Worm (Caenorhabditis elegans): Measurements from ENCODE around the gene F22B7.3.
A peak's percentile ranks its signal among the peaks of the same experiment; 100 is the strongest.

F22B7.3 gene

ce11 chrIII:8630833-8631232, 17.9 kb upstream of the F22B7.3 start, which contains the start of gene dnj-10:
TSS of gene dnj-10 (plus strand) at chrIII:8631165.
- TF ChIP-seq efl-1 (GFP tag; optimal IDR thresholded peaks at IDR 0.05) (peak; percentile 24), die-1 (tag; optimal IDR thresholded peaks at IDR 0.05) (no peak), pbrm-1 (GFP tag; IDR thresholded peaks at IDR 0.05) (0 out of 2 replicates have a peak, but pooled peaks have one; percentile 37), lin-54 (GFP tag; optimal IDR thresholded peaks at IDR 0.05) (peak; percentile 70), unc-62 (GFP tag; optimal IDR thresholded peaks at IDR 0.05) (no peak), ekl-4 (GFP tag; IDR thresholded peaks at IDR 0.05) (peak; percentile 37; the same call in 1 of the 2 replicates), lin-35 (GFP tag; optimal IDR thresholded peaks at IDR 0.05) (peak in 1 of 3 experiments; percentile 79), mes-4 (tag; optimal IDR thresholded peaks at IDR 0.05) (no peak), hsf-1 (GFP tag; IDR thresholded peaks at IDR 0.05) (peak; percentile 30; the same call in 1 of the 2 replicates), Y53G8AR.9 (GFP tag; conservative IDR thresholded peaks at IDR 0.05) (0 out of 2 replicates have a peak, but pooled peaks have one; percentile 24), sea-2 (GFP tag; IDR thresholded peaks at IDR 0.05) (no peak), dpl-1 (GFP tag; optimal IDR thresholded peaks at IDR 0.05) (peak; percentile 47), tbp1 (GFP tag; optimal IDR thresholded peaks at IDR 0.05) (peak; percentile 10), F33H1.4 (GFP tag; IDR thresholded peaks at IDR 0.05) (peak; percentile 20; the same call in 1 of the 2 replicates), mcd-1 (GFP tag; IDR thresholded peaks at IDR 0.05) (peak; percentile 62), snpc-3.4 (tag; optimal IDR thresholded peaks at IDR 0.05) (peak; percentile 28), Y79H2A.3 (GFP tag; conservative IDR thresholded peaks at IDR 0.05) (peak; percentile 47; the same call in 1 of the 2 replicates), hmg-1.2 (GFP tag; IDR thresholded peaks at IDR 0.05) (0 out of 2 replicates have a peak, but pooled peaks have one; percentile 31), madf-6 (GFP tag; IDR thresholded peaks at IDR 0.05) (peak; percentile 54), ztf-18 (tag; optimal IDR thresholded peaks at IDR 0.05) (peak; percentile 1), unc-130 (GFP tag; optimal IDR thresholded peaks at IDR 0.05) (no peak), attf-3 (GFP tag; conservative IDR thresholded peaks at IDR 0.05) (peak; percentile 88), attf-5 (GFP tag; optimal IDR thresholded peaks at IDR 0.05) (peak; percentile 61)

- no peak for TF ChIP-seq F10E7.11 (tag; optimal IDR thresholded peaks at IDR 0.05)
- no peak for TF ChIP-seq F22D6.2 (tag; optimal IDR thresholded peaks at IDR 0.05)
- no peak for TF ChIP-seq ztf-28 (GFP tag; IDR thresholded peaks at IDR 0.05)
- no peak for TF ChIP-seq nfya-1 (tag; optimal IDR thresholded peaks at IDR 0.05; ENCODE audit: borderline replicate concordance, insufficient read depth)
- no peak for TF ChIP-seq lin-40 (tag; optimal IDR thresholded peaks at IDR 0.05)
- TF ChIP-seq K11D2.4 (GFP tag; IDR thresholded peaks at IDR 0.05) = no peak
- no peak for TF ChIP-seq Y53F4B.3 (GFP tag; IDR thresholded peaks at IDR 0.05)
- no peak for TF ChIP-seq hlh-26 (GFP tag; conservative IDR thresholded peaks at IDR 0.05)
- TF ChIP-seq efl-1 (GFP tag; optimal IDR thresholded peaks at IDR 0.05) = no peak
- TF ChIP-seq rec-8 (tag; optimal IDR thresholded peaks at IDR 0.05) = no peak
- no peak for TF ChIP-seq snpc-4 (GFP tag; optimal IDR thresholded peaks at IDR 0.05)
- TF ChIP-seq snpc-4 (tag; optimal IDR thresholded peaks at IDR 0.05) = no peak
- TF ChIP-seq ztf-22 (GFP tag; optimal IDR thresholded peaks at IDR 0.05) = no peak
- TF ChIP-seq ceh-100 (GFP tag; IDR thresholded peaks at IDR 0.05) = no peak
- TF ChIP-seq cebp-2 (GFP tag; IDR thresholded peaks at IDR 0.05) = no peak
Measured at ce11 chrIII:8636803-8637202, 11.9 kb upstream of the F22B7.3 start.

All from whole organism, young adult.